Worm (Caenorhabditis elegans): ENCODE results near the gene rrp-8.

DNA sequence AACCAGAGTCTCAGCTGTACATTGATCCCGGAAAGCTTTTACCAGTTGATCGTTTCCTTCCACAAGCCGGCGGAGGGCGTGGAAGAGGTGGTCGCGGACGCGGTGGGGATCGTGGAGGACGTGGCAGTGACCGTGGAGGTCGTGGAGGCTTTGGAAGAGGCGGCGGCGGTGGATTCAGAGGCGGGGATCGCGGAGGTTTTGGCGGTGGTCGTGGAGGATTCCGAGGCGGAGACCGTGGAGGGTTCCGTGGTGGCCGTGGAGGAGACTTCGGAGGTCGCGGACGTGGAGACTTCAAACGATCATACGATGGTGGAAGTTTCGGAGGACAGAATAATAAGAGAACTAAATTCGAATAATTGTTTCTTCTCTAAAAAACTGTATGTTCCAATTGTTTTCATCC is 30.3 kb downstream of the rrp-8 start:
- TF ChIP-seq hmbx-1 (tag; optimal IDR thresholded peaks at IDR 0.05) (no peak), ama-1 (optimal IDR thresholded peaks at IDR 0.05) (no peak), aly-1 (tag; optimal IDR thresholded peaks at IDR 0.05) (no peak), pes-1 (GFP tag; IDR thresholded peaks at IDR 0.05) (no peak), hnd-1 (tag; optimal IDR thresholded peaks at IDR 0.05) (no peak), scrt-1 (GFP tag; IDR thresholded peaks at IDR 0.05) (no peak), hmg-4 (GFP tag; optimal IDR thresholded peaks at IDR 0.05) (no peak)

Measured in whole organism, early embryonic.